Fruit fly (Drosophila melanogaster): ENCODE data around the gene Cp110.

DNA sequence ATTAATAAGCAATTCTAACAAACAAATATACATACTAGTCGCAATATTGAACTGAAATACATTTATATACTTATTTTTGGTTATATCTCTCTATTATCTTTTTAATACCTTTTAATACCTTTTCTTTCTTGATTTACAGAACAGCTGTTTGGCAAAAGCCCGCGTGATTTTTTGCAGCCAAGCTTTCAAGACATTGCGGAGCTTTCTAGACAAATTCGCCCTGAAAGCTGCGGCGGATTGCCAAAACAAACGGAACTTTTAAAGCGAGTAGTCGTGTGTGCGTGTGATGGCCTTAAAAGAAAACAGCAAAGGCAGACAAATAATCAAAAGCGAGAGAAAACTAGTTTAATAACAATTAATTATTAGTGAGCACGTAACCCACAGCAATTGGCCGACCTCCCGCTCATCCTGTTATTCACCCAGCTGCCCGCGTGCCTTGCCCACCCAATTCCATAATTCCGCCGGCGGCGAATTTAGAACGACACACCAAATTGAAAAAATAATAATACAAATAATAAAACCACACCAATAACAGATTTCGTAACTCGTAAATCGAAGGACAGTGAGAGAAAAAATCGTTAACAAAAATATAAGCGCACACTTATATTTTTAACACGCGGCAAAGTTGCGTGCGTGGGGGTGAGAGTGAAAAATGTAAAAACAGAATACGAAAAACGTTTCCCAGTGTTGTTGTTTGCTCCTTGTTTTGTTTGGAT is 5.2 kb downstream of the Cp110 start:
- TF ChIP-seq fd96Ca (GFP tag; IDR thresholded peaks at IDR 0.05) (no peak), CG13204 (GFP tag; optimal IDR thresholded peaks at IDR 0.05) (no peak), CG12605 (GFP tag; IDR thresholded peaks at IDR 0.05) (no peak), CG17806 (tag; optimal IDR thresholded peaks at IDR 0.05) (no peak), CG14655 (GFP tag; optimal IDR thresholded peaks at IDR 0.05) (no peak), CG15710 (tag; optimal IDR thresholded peaks at IDR 0.05) (no peak)
